Worm (Caenorhabditis elegans): ENCODE results near the gene F46G11.4.

ce11 chrX:5786193-5786592 is 12.4 kb downstream of the F46G11.4 start, which contains the start of gene F46G11.6:
- no peak for TF ChIP-seq F37D6.2 (tag; optimal IDR thresholded peaks at IDR 0.05)
- TF ChIP-seq dmd-8 (GFP tag; IDR thresholded peaks at IDR 0.05) = no peak
- TF ChIP-seq mxl-2 (GFP tag; conservative IDR thresholded peaks at IDR 0.05) = no peak

All from whole organism, L4 larva.